Worm (Caenorhabditis elegans) whole organism, young adult: ENCODE measurements around the gene Y7A5A.3.

Experiments
- C06A6.2 ChIP-seq: fragments of 200-800 bp; sonication (Bioruptor generic); conservative IDR thresholded peaks from 2 replicates; pipeline ENCODE4 v1.3.6; 2022; ENCODE audit warnings: missing genetic modification characterization, missing compliant biosample characterization
- F39B2.1 ChIP-seq: fragments of 200-800 bp; sonication (Bioruptor generic); IDR thresholded peaks from 2 replicates; pipeline ENCODE4 v1.3.6; 2022; ENCODE audit warnings: missing genetic modification reagents, missing genetic modification characterization, missing compliant biosample characterization
- F52B5.7 ChIP-seq: sonication (generic microtip); optimal IDR thresholded peaks from 2 replicates; lab custom pipeline; 2016; ENCODE audit warnings: mild to moderate bottlenecking, missing genetic modification characterization, missing compliant biosample characterization
- T26A5.8 ChIP-seq: sonication (generic microtip); optimal IDR thresholded peaks from 2 replicates; lab custom pipeline; 2016; ENCODE audit warnings: missing genetic modification characterization, missing compliant biosample characterization
- Y53F4B.3 ChIP-seq: fragments of 200-800 bp; sonication (Bioruptor generic); IDR thresholded peaks from 2 replicates; pipeline ENCODE4 v1.3.6; 2022; ENCODE audit warnings: missing genetic modification reagents, missing genetic modification characterization, missing compliant biosample characterization
- Y56A3A.18 ChIP-seq: fragments of 200-800 bp; sonication (Bioruptor generic); IDR thresholded peaks from 2 replicates; pipeline ENCODE4 v1.3.6; 2022; ENCODE audit warnings: missing genetic modification reagents, missing genetic modification characterization, missing compliant biosample characterization
- Y67H2A.10 ChIP-seq: fragments of 200-800 bp; sonication (Bioruptor generic); conservative IDR thresholded peaks from 2 replicates; pipeline ENCODE4 v1.3.6; 2022; ENCODE audit warnings: missing genetic modification reagents, missing genetic modification characterization, missing compliant biosample characterization
- Y79H2A.3 ChIP-seq: fragments of 200-800 bp; sonication (Bioruptor generic); conservative IDR thresholded peaks from 2 replicates; pipeline ENCODE4 v1.3.6; 2022; ENCODE audit warnings: missing genetic modification reagents, missing genetic modification characterization, missing compliant biosample characterization
- ama-1 ChIP-seq, 3 experiments: fragments of 150-350 bp in 1 of 3; sonication (generic microtip) in 2 of 3; optimal IDR thresholded peaks; 2 replicates each; lab custom pipeline; 2014 to 2018; ENCODE audit warnings: missing biosample characterization in 2 of 3, missing genetic modification characterization in 2 of 3, missing genetic modification reagents in 2 of 3
- attf-6 ChIP-seq: fragments of 200-800 bp; sonication (Bioruptor generic); IDR thresholded peaks from 2 replicates; pipeline ENCODE4 v1.3.6; 2022; ENCODE audit warnings: missing genetic modification reagents, missing genetic modification characterization, missing compliant biosample characterization
- bed-1 ChIP-seq: fragments of 200-800 bp; sonication (Bioruptor generic); IDR thresholded peaks from 2 replicates; pipeline ENCODE4 v1.3.6; 2022; ENCODE audit warnings: missing genetic modification reagents, missing genetic modification characterization, missing compliant biosample characterization
- bed-2 ChIP-seq: fragments of 200-800 bp; sonication (Bioruptor generic); IDR thresholded peaks from 2 replicates; pipeline ENCODE4 v1.3.6; 2022; ENCODE audit warnings: missing genetic modification reagents, missing genetic modification characterization, missing compliant biosample characterization
- ceh-40 ChIP-seq: fragments of 200-800 bp; sonication (Bioruptor generic); IDR thresholded peaks from 2 replicates; pipeline ENCODE4 v1.3.6; 2022; ENCODE audit warnings: missing genetic modification characterization, missing compliant biosample characterization
- ceh-58 ChIP-seq: fragments of 200-800 bp; sonication (Bioruptor generic); IDR thresholded peaks from 2 replicates; pipeline ENCODE4 v1.3.6; 2022; ENCODE audit warnings: missing genetic modification characterization, missing compliant biosample characterization
- die-1 ChIP-seq: sonication (generic microtip); optimal IDR thresholded peaks from 2 replicates; lab custom pipeline; 2016; ENCODE audit warnings: missing genotype, mild to moderate bottlenecking, missing genetic modification characterization, missing compliant biosample characterization
- dox-1 ChIP-seq: fragments of 200-800 bp; sonication (Bioruptor generic); IDR thresholded peaks from 2 replicates; pipeline ENCODE4 v1.3.6; 2022; ENCODE audit warnings: missing genetic modification reagents, missing genetic modification characterization, missing compliant biosample characterization
- dpl-1 ChIP-seq: fragments of 150-350 bp; optimal IDR thresholded peaks from 2 replicates; lab custom pipeline; 2014; ENCODE audit warnings: missing biosample characterization, missing genetic modification reagents, missing genetic modification characterization
- ekl-4 ChIP-seq: fragments of 200-800 bp; sonication (Bioruptor generic); IDR thresholded peaks from 2 replicates; pipeline ENCODE4 v1.3.6; 2022; ENCODE audit warnings: missing genetic modification reagents, missing genetic modification characterization, missing compliant biosample characterization
- fkh-3 ChIP-seq: sonication (generic microtip); optimal IDR thresholded peaks from 2 replicates; lab custom pipeline; 2016; ENCODE audit warnings: mild to moderate bottlenecking, missing genetic modification characterization, missing compliant biosample characterization
- him-1 ChIP-seq: sonication (generic microtip); optimal IDR thresholded peaks from 2 replicates; lab custom pipeline; 2016; ENCODE audit warnings: missing genotype, missing genetic modification reagents, missing genetic modification characterization, missing compliant biosample characterization
- hrde-1 ChIP-seq: sonication (generic microtip); optimal IDR thresholded peaks from 2 replicates; lab custom pipeline; 2016; ENCODE audit warnings: missing genetic modification characterization, mild to moderate bottlenecking, missing compliant biosample characterization, moderate library complexity, missing genotype, missing genetic modification reagents, borderline replicate concordance
- hsf-1 ChIP-seq: fragments of 200-800 bp; sonication (Bioruptor generic); IDR thresholded peaks from 2 replicates; pipeline ENCODE4 v1.3.6; 2022; ENCODE audit warnings: missing genetic modification reagents, missing genetic modification characterization, missing compliant biosample characterization
- lag-1 ChIP-seq: fragments of 200-800 bp; sonication (Bioruptor generic); IDR thresholded peaks from 2 replicates; pipeline ENCODE4 v1.3.6; 2022; ENCODE audit warnings: missing genetic modification reagents, missing genetic modification characterization, missing compliant biosample characterization
- let-607 ChIP-seq, 2 experiments: fragments of 200-800 bp in 1 of 2; sonication (Bioruptor generic) in 1 of 2; sonication (generic microtip) in 1 of 2; optimal IDR thresholded peaks; 2 replicates each; lab custom pipeline; 2016 to 2018; ENCODE audit warnings: mild to moderate bottlenecking in 2 of 2, missing compliant biosample characterization in 2 of 2, missing genetic modification characterization in 2 of 2, moderate library complexity in 2 of 2, missing genotype in 1 of 2
- lin-26 ChIP-seq: fragments of 200-800 bp; sonication (Bioruptor generic); IDR thresholded peaks from 2 replicates; pipeline ENCODE4 v1.3.6; 2022; ENCODE audit warnings: missing genetic modification reagents, missing genetic modification characterization, missing compliant biosample characterization
- lir-1 ChIP-seq: fragments of 200-800 bp; sonication (Bioruptor generic); conservative IDR thresholded peaks from 2 replicates; pipeline ENCODE4 v1.3.6; 2022; ENCODE audit warnings: missing genetic modification reagents, missing genetic modification characterization, missing compliant biosample characterization
- madf-3 ChIP-seq: fragments of 200-800 bp; sonication (Bioruptor generic); IDR thresholded peaks from 2 replicates; pipeline ENCODE4 v1.3.6; 2022; ENCODE audit warnings: missing genetic modification reagents, missing genetic modification characterization, missing compliant biosample characterization
- madf-6 ChIP-seq: fragments of 200-800 bp; sonication (Bioruptor generic); IDR thresholded peaks from 2 replicates; pipeline ENCODE4 v1.3.6; 2022; ENCODE audit warnings: missing genetic modification reagents, missing genetic modification characterization, missing compliant biosample characterization
- madf-8 ChIP-seq: fragments of 200-800 bp; sonication (Bioruptor generic); conservative IDR thresholded peaks from 2 replicates; pipeline ENCODE4 v1.3.6; 2022; ENCODE audit warnings: missing genetic modification reagents, missing genetic modification characterization, missing compliant biosample characterization
- mel-28 ChIP-seq: sonication (generic microtip); optimal IDR thresholded peaks from 2 replicates; lab custom pipeline; 2016; ENCODE audit warnings: borderline replicate concordance, mild to moderate bottlenecking, missing genetic modification characterization, missing compliant biosample characterization
- nhr-179 ChIP-seq: sonication (generic microtip); optimal IDR thresholded peaks from 2 replicates; lab custom pipeline; 2016; ENCODE audit warnings: mild to moderate bottlenecking, missing genetic modification characterization, missing compliant biosample characterization
- nhr-27 ChIP-seq: fragments of 200-800 bp; sonication (Bioruptor generic); optimal IDR thresholded peaks from 2 replicates; lab custom pipeline; 2018; ENCODE audit warnings: mild to moderate bottlenecking, missing genetic modification characterization, moderate library complexity, missing compliant biosample characterization
- pbrm-1 ChIP-seq: fragments of 200-800 bp; sonication (Bioruptor generic); IDR thresholded peaks from 2 replicates; pipeline ENCODE4 v1.3.6; 2022; ENCODE audit warnings: missing genetic modification reagents, missing genetic modification characterization, missing compliant biosample characterization
- pha-4 ChIP-seq: fragments of 150-350 bp; sonication (generic microtip); optimal IDR thresholded peaks from 2 replicates; lab custom pipeline; 2014; ENCODE audit warnings: missing biosample characterization, missing genetic modification reagents, missing genetic modification characterization
- rec-8 ChIP-seq, 2 experiments: sonication (generic microtip); optimal IDR thresholded peaks; 2 replicates each; lab custom pipeline; 2016; ENCODE audit warnings: mild to moderate bottlenecking in 2 of 2, missing genetic modification characterization in 2 of 2, missing genetic modification reagents in 2 of 2, missing genotype in 2 of 2, missing biosample characterization in 1 of 2, missing compliant biosample characterization in 1 of 2, moderate library complexity in 1 of 2
- sdz-38 ChIP-seq: sonication (generic microtip); optimal IDR thresholded peaks from 2 replicates; lab custom pipeline; 2016; ENCODE audit warnings: missing genotype, missing genetic modification characterization, missing compliant biosample characterization
- snpc-1.1 ChIP-seq: sonication (generic microtip); optimal IDR thresholded peaks from 2 replicates; lab custom pipeline; 2017; ENCODE audit warnings: missing genetic modification characterization, mild to moderate bottlenecking, missing compliant biosample characterization, antibody characterized with exemption, moderate library complexity, missing genotype, missing genetic modification reagents; ENCODE audit not compliant: insufficient read depth
- snpc-1.3 ChIP-seq: sonication (generic microtip); optimal IDR thresholded peaks from 2 replicates; lab custom pipeline; 2017; ENCODE audit warnings: missing genetic modification characterization, mild to moderate bottlenecking, missing compliant biosample characterization, antibody characterized with exemption, moderate library complexity, missing genotype, missing genetic modification reagents; ENCODE audit not compliant: insufficient read depth
- tbp1 ChIP-seq: fragments of 200-800 bp; sonication (Bioruptor generic); optimal IDR thresholded peaks from 2 replicates; lab custom pipeline; 2018; ENCODE audit warnings: mild to moderate bottlenecking, missing genetic modification characterization, missing compliant biosample characterization
- xnd-1 ChIP-seq: sonication (generic microtip); optimal IDR thresholded peaks from 2 replicates; lab custom pipeline; 2016; ENCODE audit warnings: missing genotype, missing genetic modification reagents, missing genetic modification characterization, missing compliant biosample characterization
- zfh-2 ChIP-seq: fragments of 200-800 bp; sonication (Bioruptor generic); conservative IDR thresholded peaks from 2 replicates; pipeline ENCODE4 v1.3.6; 2022; ENCODE audit warnings: missing genetic modification reagents, missing genetic modification characterization, missing compliant biosample characterization
- ztf-22 ChIP-seq: fragments of 200-800 bp; sonication (Bioruptor generic); optimal IDR thresholded peaks from 2 replicates; lab custom pipeline; 2018; ENCODE audit warnings: mild to moderate bottlenecking, missing genetic modification characterization, moderate library complexity, missing compliant biosample characterization
- ztf-28 ChIP-seq: fragments of 200-800 bp; sonication (Bioruptor generic); IDR thresholded peaks from 2 replicates; pipeline ENCODE4 v1.3.6; 2022; ENCODE audit warnings: missing genetic modification reagents, missing genetic modification characterization, missing compliant biosample characterization
- ztf-3 ChIP-seq: fragments of 200-800 bp; sonication (Bioruptor generic); optimal IDR thresholded peaks from 2 replicates; lab custom pipeline; 2018; ENCODE audit warnings: mild to moderate bottlenecking, missing genetic modification characterization, missing compliant biosample characterization

Gene Y7A5A.3

ce11 chrX:15751245-15751644, 33.2 kb downstream of the Y7A5A.3 start (continued):
- TF ChIP-seq zfh-2 (no peak), nhr-179 (no peak), dpl-1 (GFP tag; lab: Kevin White, UChicago) (no peak), ekl-4 (GFP tag; lab: Robert Waterston, UW) (0 out of 2 replicates have a peak, but pooled peaks have one; percentile 17), F52B5.7 (no peak), hsf-1 (no peak), mel-28 (no peak), xnd-1 (no peak), ceh-58 (no peak), ztf-28 (GFP tag; lab: Robert Waterston, UW) (no peak), sdz-38 (no peak), Y79H2A.3 (GFP tag; lab: Robert Waterston, UW) (no peak), fkh-3 (no peak), madf-3 (GFP tag; lab: Robert Waterston, UW) (no peak), attf-6 (GFP tag; lab: Robert Waterston, UW) (0 out of 2 replicates have a peak, but pooled peaks have one; percentile 31), Y53F4B.3 (no peak), C06A6.2 (GFP tag; lab: Robert Waterston, UW) (no peak), ama-1 (optimal IDR thresholded peaks at IDR 0.05; lab: Kevin White, UChicago) (no peak), ama-1 (GFP tag; optimal IDR thresholded peaks at IDR 0.05; lab: Kevin White, UChicago) (no peak), lin-26 (GFP tag; lab: Robert Waterston, UW) (peak; percentile 77), F39B2.1 (GFP tag; lab: Robert Waterston, UW) (0 out of 2 replicates have a peak, but pooled peaks have one; percentile 20), snpc-1.1 (tag; lab: Kevin White, UChicago) (peak; percentile 8), hrde-1 (no peak), die-1 (tag; lab: Kevin White, UChicago) (peak; percentile 44), him-1 (no peak), madf-6 (GFP tag; lab: Robert Waterston, UW) (no peak), bed-2 (GFP tag; lab: Robert Waterston, UW) (no peak), Y67H2A.10 (GFP tag; lab: Robert Waterston, UW) (no peak), let-607 (tag; optimal IDR thresholded peaks at IDR 0.05; lab: Kevin White, UChicago) (no peak), ztf-3 (no peak), Y56A3A.18 (GFP tag; lab: Robert Waterston, UW) (peak; percentile 39; the same call in 1 of the 2 replicates), nhr-27 (tag; lab: Kevin White, UChicago) (no peak), madf-8 (GFP tag; lab: Robert Waterston, UW) (no peak), lir-1 (GFP tag; lab: Robert Waterston, UW) (no peak), dox-1 (GFP tag; lab: Robert Waterston, UW) (peak; percentile 59; the same call in 1 of the 2 replicates), ceh-40 (GFP tag; lab: Robert Waterston, UW) (no peak), rec-8 (tag; optimal IDR thresholded peaks at IDR 0.05; lab: Kevin White, UChicago) (no peak), lag-1 (no peak), tbp1 (GFP tag; lab: Kevin White, UChicago) (peak; percentile 85), bed-1 (GFP tag; lab: Robert Waterston, UW) (no peak), snpc-1.3 (tag; lab: Kevin White, UChicago) (no peak), T26A5.8 (no peak), pha-4 (tag; lab: Kevin White, UChicago) (no peak), ztf-22 (GFP tag; lab: Kevin White, UChicago) (no peak), pbrm-1 (GFP tag; lab: Robert Waterston, UW) (peak; percentile 45; the same call in 1 of the 2 replicates)
